Worm (Caenorhabditis elegans): ENCODE measurements around the gene F14H3.12.

Gene F14H3.12

DNA sequence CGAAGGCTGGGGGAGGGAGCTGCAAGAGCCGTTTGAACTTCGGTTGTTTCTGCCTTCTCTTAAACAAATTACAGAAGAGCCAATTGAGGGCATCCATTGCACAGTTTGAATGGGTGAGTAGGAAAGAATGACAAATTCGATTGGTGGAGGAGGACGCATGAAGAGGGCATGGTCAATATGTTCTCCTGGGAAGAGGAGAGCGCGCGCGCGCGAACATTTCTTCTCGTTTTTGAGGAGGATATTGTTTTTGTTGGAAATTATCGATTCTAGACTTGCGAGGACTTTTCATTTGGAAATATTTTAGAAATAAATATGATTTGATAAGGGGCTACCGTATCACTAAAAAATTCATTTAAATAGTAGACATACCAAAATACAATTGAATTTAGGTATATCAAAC lies 43.6 kb downstream of the F14H3.12 start, which contains the start of gene T10C6.7 (continued):
- TF ChIP-seq snpc-1.3 (tag; optimal IDR thresholded peaks at IDR 0.05; ENCODE audit: insufficient read depth): no peak
- no peak for TF ChIP-seq F52B5.7 (tag; optimal IDR thresholded peaks at IDR 0.05)
- TF ChIP-seq aptf-3 (GFP tag; IDR thresholded peaks at IDR 0.05): peak; percentile 98
- TF ChIP-seq pha-4 (tag; optimal IDR thresholded peaks at IDR 0.05): no peak
- no peak for TF ChIP-seq C06A6.2 (GFP tag; conservative IDR thresholded peaks at IDR 0.05)
- no peak for TF ChIP-seq K12H6.12 (tag; optimal IDR thresholded peaks at IDR 0.05)
- TF ChIP-seq lir-1 (GFP tag; conservative IDR thresholded peaks at IDR 0.05): 0 out of 2 replicates have a peak, but pooled peaks have one; percentile 10
- no peak for TF ChIP-seq Y53G8AR.9 (GFP tag; conservative IDR thresholded peaks at IDR 0.05)
- no peak for TF ChIP-seq egl-18 (GFP tag; IDR thresholded peaks at IDR 0.05)
- TF ChIP-seq sea-2 (GFP tag; IDR thresholded peaks at IDR 0.05): no peak
- TF ChIP-seq nhr-120 (GFP tag; IDR thresholded peaks at IDR 0.05): no peak
- TF ChIP-seq athp-1 (tag; optimal IDR thresholded peaks at IDR 0.05): no peak
- TF ChIP-seq ztf-22 (GFP tag; optimal IDR thresholded peaks at IDR 0.05): no peak
- no peak for TF ChIP-seq ztf-18 (tag; optimal IDR thresholded peaks at IDR 0.05)
- no peak for TF ChIP-seq F57C9.4 (tag; optimal IDR thresholded peaks at IDR 0.05)
- no peak for TF ChIP-seq mes-4 (tag; optimal IDR thresholded peaks at IDR 0.05)
- TF ChIP-seq nhr-90 (tag; optimal IDR thresholded peaks at IDR 0.05): no peak
- TF ChIP-seq rec-8 (tag; optimal IDR thresholded peaks at IDR 0.05): no peak
- no peak for TF ChIP-seq hlh-26 (GFP tag; conservative IDR thresholded peaks at IDR 0.05)
- no peak for TF ChIP-seq ceh-91 (GFP tag; IDR thresholded peaks at IDR 0.05)
- TF ChIP-seq F39B2.1 (GFP tag; IDR thresholded peaks at IDR 0.05): no peak
- no peak for TF ChIP-seq snpc-4 (GFP tag; optimal IDR thresholded peaks at IDR 0.05)
- no peak for TF ChIP-seq snpc-4 (tag; optimal IDR thresholded peaks at IDR 0.05)
- TF ChIP-seq rpc-1 (optimal IDR thresholded peaks at IDR 0.05): no peak
- no peak for TF ChIP-seq rpc-1 (tag; optimal IDR thresholded peaks at IDR 0.05)
- TF ChIP-seq mxl-1 (tag; optimal IDR thresholded peaks at IDR 0.05): no peak
- no peak for TF ChIP-seq gei-17 (GFP tag; optimal IDR thresholded peaks at IDR 0.05)
- no peak for TF ChIP-seq nfya-1 (tag; optimal IDR thresholded peaks at IDR 0.05; ENCODE audit: borderline replicate concordance, insufficient read depth)
- TF ChIP-seq dox-1 (GFP tag; IDR thresholded peaks at IDR 0.05): no peak
- TF ChIP-seq nfyb-1 (GFP tag; IDR thresholded peaks at IDR 0.05): no peak
- no peak for TF ChIP-seq ztf-28 (GFP tag; IDR thresholded peaks at IDR 0.05)
- no peak for TF ChIP-seq hmg-20 (GFP tag; IDR thresholded peaks at IDR 0.05)
- no peak for TF ChIP-seq Y53F4B.3 (GFP tag; IDR thresholded peaks at IDR 0.05)
- no peak for TF ChIP-seq tbp1 (GFP tag; optimal IDR thresholded peaks at IDR 0.05)
- TF ChIP-seq Y79H2A.3 (GFP tag; conservative IDR thresholded peaks at IDR 0.05): no peak

DNA sequence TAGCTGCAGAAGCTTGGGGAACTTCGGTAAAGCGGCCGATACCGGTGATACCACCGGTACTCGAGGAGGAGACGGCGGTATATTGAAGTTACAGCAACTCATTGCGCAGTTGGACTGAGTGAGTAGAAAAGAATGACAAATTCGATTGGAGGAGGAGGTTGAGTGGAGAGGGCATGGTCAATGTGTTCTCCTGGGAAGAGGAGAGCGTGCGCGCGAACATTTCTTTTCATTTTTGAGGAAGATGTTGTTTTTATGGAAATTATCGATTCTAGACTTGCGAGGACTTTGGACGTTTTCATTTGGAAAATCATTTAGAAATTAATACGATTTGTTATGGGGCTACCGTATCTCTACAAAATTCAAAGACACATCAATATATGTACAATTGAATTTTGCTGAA lies 45.9 kb downstream of the F14H3.12 start:
- TF ChIP-seq bed-2 (GFP tag; IDR thresholded peaks at IDR 0.05): no peak
- peak; percentile 92 for TF ChIP-seq aptf-2 (GFP tag; conservative IDR thresholded peaks at IDR 0.05)
- no peak for TF ChIP-seq aptf-3 (GFP tag; IDR thresholded peaks at IDR 0.05)

DNA sequence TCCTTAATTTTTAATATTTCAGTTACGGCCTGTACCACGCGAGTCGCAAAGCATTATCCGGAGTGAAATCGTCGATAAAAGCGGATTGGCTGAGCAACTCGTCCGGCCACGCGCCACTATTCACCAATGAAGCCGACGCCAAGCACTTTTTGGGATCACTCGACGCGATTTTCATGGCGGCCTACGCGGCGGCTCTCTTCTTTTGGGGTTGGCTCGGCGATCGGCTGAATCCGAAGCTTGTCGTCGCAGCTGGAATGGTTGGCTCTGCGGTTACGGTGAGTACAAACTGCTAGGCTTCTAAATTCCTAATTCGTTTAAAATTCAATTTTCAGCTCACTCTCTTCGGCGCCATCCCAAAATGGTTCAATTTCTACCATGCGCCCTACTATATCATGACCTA lies 50.2 kb downstream of the F14H3.12 start:
- TF ChIP-seq egl-44 (GFP tag; IDR thresholded peaks at IDR 0.05) (no peak), zfh-2 (GFP tag; conservative IDR thresholded peaks at IDR 0.05) (peak; percentile 51)
